Worm (Caenorhabditis elegans): Measurements from ENCODE around the gene sri-37.

ce11 chrII:2638062-2638461 is 8.7 kb downstream of the sri-37 start, which contains the start of gene F22E5.9:
- TF ChIP-seq ceh-82 (tag; optimal IDR thresholded peaks at IDR 0.05) (no peak), lin-14 (GFP tag; optimal IDR thresholded peaks at IDR 0.05) (no peak), aha-1 (tag; optimal IDR thresholded peaks at IDR 0.05) (no peak), pqm-1 (tag; optimal IDR thresholded peaks at IDR 0.05) (no peak), efl-3 (GFP tag; optimal IDR thresholded peaks at IDR 0.05) (no peak), fkh-10 (GFP tag; optimal IDR thresholded peaks at IDR 0.05) (no peak), nhr-28 (tag; optimal IDR thresholded peaks at IDR 0.05) (no peak)
